Worm (Caenorhabditis elegans): Measurements from ENCODE around the gene F47C12.6.

F47C12.6 gene

DNA sequence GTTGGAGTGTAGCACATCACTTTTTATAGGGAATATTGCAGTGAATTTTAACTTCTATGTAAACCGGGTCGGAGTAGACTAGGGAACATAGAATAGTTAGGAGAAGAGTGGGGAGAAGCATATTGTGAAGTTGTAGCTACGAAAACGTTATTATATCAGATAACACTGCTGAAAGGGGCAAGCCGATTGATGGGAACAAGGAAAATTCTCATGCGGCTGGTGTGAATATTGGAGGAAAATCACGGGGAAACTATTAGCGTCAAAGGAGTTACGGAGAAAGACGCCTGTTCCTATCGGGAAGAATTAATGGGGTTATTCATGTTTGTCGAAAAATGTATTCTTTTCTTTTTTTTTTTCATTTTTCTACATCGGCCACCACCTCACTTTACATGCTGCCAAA is at the start of gene F47C12.6:
TSS of gene F47C12.6 (minus strand) at position 101 of the 400 bp plus-strand sequence.
- TF ChIP-seq egl-5 (tag; optimal IDR thresholded peaks at IDR 0.05) (no peak), aly-2 (tag; optimal IDR thresholded peaks at IDR 0.05) (no peak), hmg-11 (tag; optimal IDR thresholded peaks at IDR 0.05) (no peak), unc-62 (GFP tag; optimal IDR thresholded peaks at IDR 0.05) (no peak), nhr-11 (tag; optimal IDR thresholded peaks at IDR 0.05) (no peak), unc-39 (tag; optimal IDR thresholded peaks at IDR 0.05) (no peak), jun-1 (tag; optimal IDR thresholded peaks at IDR 0.05) (no peak), ceh-9 (tag; optimal IDR thresholded peaks at IDR 0.05) (no peak), fos-1 (tag; optimal IDR thresholded peaks at IDR 0.05) (no peak), skn-1 (tag; optimal IDR thresholded peaks at IDR 0.05) (no peak), nhr-23 (tag; optimal IDR thresholded peaks at IDR 0.05) (no peak), ztf-4 (tag; optimal IDR thresholded peaks at IDR 0.05) (no peak), nhr-76 (tag; optimal IDR thresholded peaks at IDR 0.05) (no peak), mdl-1 (tag; optimal IDR thresholded peaks at IDR 0.05) (no peak), mml-1 (tag; optimal IDR thresholded peaks at IDR 0.05) (no peak), daf-12 (tag; optimal IDR thresholded peaks at IDR 0.05) (no peak), sea-2 (GFP tag; optimal IDR thresholded peaks at IDR 0.05) (no peak), R02D3.7 (tag; optimal IDR thresholded peaks at IDR 0.05) (no peak), nhr-25 (tag; optimal IDR thresholded peaks at IDR 0.05) (no peak)

- TF ChIP-seq snpc-4 (tag; optimal IDR thresholded peaks at IDR 0.05) (peak; percentile 35), pha-4 (tag; optimal IDR thresholded peaks at IDR 0.05) (peak; percentile 39), zag-1 (tag; optimal IDR thresholded peaks at IDR 0.05) (no peak), ztf-4 (tag; optimal IDR thresholded peaks at IDR 0.05) (no peak), lin-15B (tag; optimal IDR thresholded peaks at IDR 0.05) (peak; percentile 19), R02D3.7 (tag; optimal IDR thresholded peaks at IDR 0.05) (no peak), nhr-23 (tag; optimal IDR thresholded peaks at IDR 0.05) (peak; percentile 10), nfya-1 (tag; optimal IDR thresholded peaks at IDR 0.05; ENCODE audit: insufficient read depth) (peak; percentile 35), fkh-2 (tag; optimal IDR thresholded peaks at IDR 0.05) (no peak)
Measured at ce11 chrIV:4042274-4042673, 49.1 kb upstream of the F47C12.6 start, which contains the start of gene cdc-73. TSS of gene cdc-73 (plus strand) at chrIV:4042575.

- no peak for TF ChIP-seq ceh-9 (tag; optimal IDR thresholded peaks at IDR 0.05)
- TF ChIP-seq ZK546.5 (tag; optimal IDR thresholded peaks at IDR 0.05) = no peak
- TF ChIP-seq egl-27 (tag; optimal IDR thresholded peaks at IDR 0.05) = no peak
- no peak for TF ChIP-seq snpc-4 (tag; optimal IDR thresholded peaks at IDR 0.05)
- TF ChIP-seq nhr-237 (tag; optimal IDR thresholded peaks at IDR 0.05) = no peak
- TF ChIP-seq elt-1 (tag; optimal IDR thresholded peaks at IDR 0.05) = no peak
- no peak for TF ChIP-seq nhr-76 (tag; optimal IDR thresholded peaks at IDR 0.05)
- TF ChIP-seq pha-4 (tag; optimal IDR thresholded peaks at IDR 0.05) = no peak
- TF ChIP-seq jun-1 (tag; optimal IDR thresholded peaks at IDR 0.05) = no peak
- TF ChIP-seq unc-39 (tag; optimal IDR thresholded peaks at IDR 0.05) = no peak
- no peak for TF ChIP-seq lin-39 (tag; optimal IDR thresholded peaks at IDR 0.05)
- no peak for TF ChIP-seq ztf-4 (tag; optimal IDR thresholded peaks at IDR 0.05)
Measured at ce11 chrIV:4041006-4041405, 47.8 kb upstream of the F47C12.6 start.

ce11 chrIV:4039984-4040383 is 46.8 kb upstream of the F47C12.6 start, which contains the start of gene F35F11.2:
TSS of gene F35F11.2 (plus strand) at chrIV:4040284.
- no peak for TF ChIP-seq nhr-28 (tag; optimal IDR thresholded peaks at IDR 0.05)

ce11 chrIV:4034883-4035282 is 41.7 kb upstream of the F47C12.6 start, which contains the start of gene hlh-30:
TSS of gene hlh-30 (minus strand) at chrIV:4034951.
- TF ChIP-seq tbx-2 (tag; optimal IDR thresholded peaks at IDR 0.05) (peak; percentile 29), unc-62 (GFP tag; optimal IDR thresholded peaks at IDR 0.05) (no peak), zag-1 (tag; optimal IDR thresholded peaks at IDR 0.05) (no peak), nhr-43 (tag; optimal IDR thresholded peaks at IDR 0.05; ENCODE audit: poor library complexity, severe bottlenecking) (no peak), egl-5 (tag; optimal IDR thresholded peaks at IDR 0.05) (no peak), ztf-4 (tag; optimal IDR thresholded peaks at IDR 0.05) (no peak), hmg-11 (tag; optimal IDR thresholded peaks at IDR 0.05) (peak; percentile 54), sea-2 (GFP tag; optimal IDR thresholded peaks at IDR 0.05) (no peak), R02D3.7 (tag; optimal IDR thresholded peaks at IDR 0.05) (no peak), lin-15B (tag; optimal IDR thresholded peaks at IDR 0.05) (peak; percentile 41), aly-2 (tag; optimal IDR thresholded peaks at IDR 0.05) (no peak), fos-1 (tag; optimal IDR thresholded peaks at IDR 0.05) (no peak), jun-1 (tag; optimal IDR thresholded peaks at IDR 0.05) (no peak), ceh-9 (tag; optimal IDR thresholded peaks at IDR 0.05) (no peak), eor-1 (tag; optimal IDR thresholded peaks at IDR 0.05) (no peak), elt-2 (tag; optimal IDR thresholded peaks at IDR 0.05) (peak; percentile 44), nhr-28 (tag; optimal IDR thresholded peaks at IDR 0.05) (no peak), lin-39 (tag; optimal IDR thresholded peaks at IDR 0.05) (peak; percentile 79), nhr-237 (tag; optimal IDR thresholded peaks at IDR 0.05) (no peak), fkh-10 (GFP tag; optimal IDR thresholded peaks at IDR 0.05) (peak; percentile 23), pqm-1 (tag; optimal IDR thresholded peaks at IDR 0.05) (no peak), pha-4 (tag; optimal IDR thresholded peaks at IDR 0.05) (peak; percentile 22), ceh-16 (tag; optimal IDR thresholded peaks at IDR 0.05) (no peak), nfya-1 (tag; optimal IDR thresholded peaks at IDR 0.05; ENCODE audit: insufficient read depth) (peak; percentile 73)
